Worm (Caenorhabditis elegans) whole organism, midembryonic: ENCODE measurements around the gene srh-274.

Experiments
- cog-1 ChIP-seq: sonication (generic microtip); optimal IDR thresholded peaks from 2 replicates; lab custom pipeline; 2016; ENCODE audit warnings: missing genetic modification characterization, missing compliant biosample characterization
- med-1 ChIP-seq: sonication (generic microtip); optimal IDR thresholded peaks from 2 replicates; lab custom pipeline; 2017; ENCODE audit warnings: missing genetic modification characterization, mild to moderate bottlenecking, missing compliant biosample characterization, antibody characterized with exemption, missing genetic modification reagents; ENCODE audit not compliant: insufficient read depth
- ref-1 ChIP-seq: fragments of 200-800 bp; sonication (Bioruptor generic); conservative IDR thresholded peaks from 2 replicates; pipeline ENCODE4 v1.3.6; 2022; ENCODE audit warnings: missing genetic modification reagents, missing genetic modification characterization, missing compliant biosample characterization
- tab-1 ChIP-seq: fragments of 200-800 bp; sonication (Bioruptor generic); IDR thresholded peaks from 2 replicates; pipeline ENCODE4 v1.3.6; 2022; ENCODE audit warnings: missing genetic modification characterization, missing compliant biosample characterization
- ztf-23 ChIP-seq: fragments of 200-800 bp; sonication (Bioruptor generic); IDR thresholded peaks from 2 replicates; pipeline ENCODE4 v1.3.6; 2022; ENCODE audit warnings: missing genetic modification reagents, missing genetic modification characterization, missing compliant biosample characterization
- ztf-29 ChIP-seq: fragments of 200-800 bp; sonication (Bioruptor generic); IDR thresholded peaks from 2 replicates; pipeline ENCODE4 v1.3.6; 2022; ENCODE audit warnings: missing genetic modification reagents, missing genetic modification characterization, missing compliant biosample characterization

DNA sequence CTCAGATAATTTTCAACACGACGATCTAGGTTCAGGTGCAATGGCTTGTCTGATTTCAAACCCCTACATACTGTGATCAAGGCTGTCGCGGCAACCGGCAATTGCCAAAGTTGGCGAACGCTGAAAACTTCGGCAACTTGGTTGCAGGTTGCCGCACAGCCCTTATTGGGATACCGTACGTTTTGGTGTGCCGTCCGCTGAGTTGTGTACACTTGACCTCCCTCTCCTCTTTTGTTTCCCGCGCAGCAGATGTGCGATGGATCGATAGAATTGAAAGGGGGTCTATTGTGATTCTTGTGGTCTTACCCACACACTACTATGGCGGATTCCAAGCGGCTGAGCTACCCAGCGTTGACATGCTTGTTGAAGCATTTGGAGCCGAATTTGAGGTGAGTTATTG, 22.7 kb upstream of the srh-274 start, which contains the start of the genes C32B5.18 and C32B5.7:
- TF ChIP-seq med-1 (GFP tag; lab: Kevin White, UChicago) = no peak
- TF ChIP-seq ref-1 = no peak
- no peak for TF ChIP-seq cog-1 (tag; lab: Kevin White, UChicago)
- TF ChIP-seq tab-1 (GFP tag; lab: Robert Waterston, UW) = no peak
- no peak for TF ChIP-seq ztf-29
- no peak for TF ChIP-seq ztf-23 (GFP tag; lab: Robert Waterston, UW)
